Fruit fly (Drosophila melanogaster) whole organism, embryonic: ENCODE data around the gene CG5355.

ENCODE experiments used
- Atf3 ChIP-seq: fragments of 200-800 bp; sonication (Bioruptor generic); optimal IDR thresholded peaks from 3 replicates; lab custom pipeline; 2016; ENCODE audit warnings: missing biosample characterization, missing genetic modification characterization
- CG10267 ChIP-seq: fragments of 200-800 bp; sonication (Bioruptor generic); optimal IDR thresholded peaks from 2 replicates; lab custom pipeline; 2018; ENCODE audit warnings: missing biosample characterization, mild to moderate bottlenecking, missing genetic modification characterization, moderate library complexity
- CG10431 ChIP-seq: fragments of 200-800 bp; sonication (Bioruptor generic); optimal IDR thresholded peaks from 3 replicates; lab custom pipeline; 2018; ENCODE audit warnings: missing biosample characterization, mild to moderate bottlenecking, missing genetic modification characterization
- CG11560 ChIP-seq: fragments of 200-800 bp; sonication (Bioruptor generic); IDR thresholded peaks from 3 replicates; pipeline ENCODE4 v1.3.6; 2022; ENCODE audit warnings: missing biosample characterization, missing genetic modification characterization
- CG11696 ChIP-seq: fragments of 200-800 bp; sonication (Bioruptor generic); IDR thresholded peaks from 2 replicates; pipeline ENCODE4 v1.3.6; 2022; ENCODE audit warnings: missing biosample characterization, missing genetic modification characterization
- CG12155 ChIP-seq: fragments of 200-800 bp; sonication (Bioruptor generic); optimal IDR thresholded peaks from 3 replicates; lab custom pipeline; 2016; ENCODE audit warnings: missing biosample characterization, missing genetic modification characterization
- CG13287 ChIP-seq: fragments of 200-800 bp; sonication (Bioruptor generic); IDR thresholded peaks from 2 replicates; pipeline ENCODE4 v1.3.6; 2022; ENCODE audit warnings: missing biosample characterization, missing genetic modification characterization; ENCODE audit not compliant: partially characterized antibody
- CG14965 ChIP-seq: fragments of 200-800 bp; sonication (Bioruptor generic); optimal IDR thresholded peaks from 2 replicates; lab custom pipeline; 2016; ENCODE audit warnings: missing biosample characterization, missing genetic modification characterization, borderline replicate concordance
- CG15269 ChIP-seq: fragments of 200-800 bp; sonication (Bioruptor generic); optimal IDR thresholded peaks from 2 replicates; lab custom pipeline; 2018; ENCODE audit warnings: missing biosample characterization, mild to moderate bottlenecking, missing genetic modification characterization, moderate library complexity
- CG1529 ChIP-seq: fragments of 200-800 bp; sonication (Bioruptor generic); optimal IDR thresholded peaks from 3 replicates; lab custom pipeline; 2018; ENCODE audit warnings: missing biosample characterization, missing genetic modification characterization
- CG15479 ChIP-seq: fragments of 200-800 bp; sonication (Bioruptor generic); optimal IDR thresholded peaks from 3 replicates; lab custom pipeline; 2019; ENCODE audit warnings: missing biosample characterization, mild to moderate bottlenecking, missing genetic modification characterization, moderate library complexity
- CG1647 ChIP-seq: fragments of 200-800 bp; sonication (Bioruptor generic); optimal IDR thresholded peaks from 3 replicates; lab custom pipeline; 2016; ENCODE audit warnings: missing biosample characterization, missing genetic modification characterization
- CG1832 ChIP-seq: fragments of 200-800 bp; sonication (Bioruptor generic); optimal IDR thresholded peaks from 2 replicates; lab custom pipeline; 2017; ENCODE audit warnings: missing biosample characterization, mild to moderate bottlenecking, missing genetic modification characterization, inconsistent platforms
- CG2116 ChIP-seq: fragments of 200-800 bp; sonication (Bioruptor generic); optimal IDR thresholded peaks from 3 replicates; lab custom pipeline; 2018; ENCODE audit warnings: missing biosample characterization, mild to moderate bottlenecking, missing genetic modification characterization
- CG30020 ChIP-seq: fragments of 200-800 bp; optimal IDR thresholded peaks from 2 replicates; lab custom pipeline; 2019; ENCODE audit warnings: missing biosample characterization, mild to moderate bottlenecking, missing genetic modification characterization, moderate library complexity
- CG32772 ChIP-seq: fragments of 200-800 bp; sonication (Bioruptor generic); IDR thresholded peaks from 2 replicates; pipeline ENCODE4 v1.3.6; 2022; ENCODE audit warnings: missing biosample characterization, missing genetic modification characterization
- CG3281 ChIP-seq: fragments of 200-800 bp; sonication (Bioruptor generic); optimal IDR thresholded peaks from 3 replicates; lab custom pipeline; 2017; ENCODE audit warnings: missing biosample characterization, mild to moderate bottlenecking, missing genetic modification characterization
- CG34422 ChIP-seq: fragments of 200-800 bp; sonication (Bioruptor generic); IDR thresholded peaks from 3 replicates; pipeline ENCODE4 v1.3.6; 2022; ENCODE audit warnings: missing biosample characterization, missing genetic modification characterization
- CG3726 ChIP-seq: fragments of 200-800 bp; sonication (Bioruptor generic); IDR thresholded peaks from 3 replicates; pipeline ENCODE4, ENCODE4 v1.3.6; 2022; ENCODE audit warnings: missing biosample characterization, missing genetic modification characterization
- CG4404 ChIP-seq: fragments of 200-800 bp; sonication (Bioruptor generic); IDR thresholded peaks from 2 replicates; pipeline ENCODE4 v1.3.6; 2022; ENCODE audit warnings: missing biosample characterization, missing genetic modification characterization
- CG5953 ChIP-seq: fragments of 200-800 bp; sonication (Bioruptor generic); IDR thresholded peaks from 2 replicates; pipeline ENCODE4 v1.3.6; 2022; ENCODE audit warnings: missing biosample characterization, missing genetic modification characterization
- CG6654 ChIP-seq: fragments of 200-800 bp; sonication (Bioruptor generic); optimal IDR thresholded peaks from 2 replicates; lab custom pipeline; 2017; ENCODE audit warnings: missing biosample characterization, mild to moderate bottlenecking, missing genetic modification characterization
- CG7963 ChIP-seq: fragments of 200-800 bp; sonication (Bioruptor generic); IDR thresholded peaks from 3 replicates; pipeline ENCODE4 v1.3.6; 2022; ENCODE audit warnings: missing biosample characterization, missing genetic modification characterization; ENCODE audit not compliant: partially characterized antibody
- CG8290 ChIP-seq, 3 experiments: fragments of 200-800 bp; sonication (Bioruptor generic); optimal IDR thresholded peaks; 2 replicates each; lab custom pipeline; 2016 to 2019; ENCODE audit warnings: missing biosample characterization in 3 of 3, missing genetic modification characterization in 3 of 3, mild to moderate bottlenecking in 2 of 3, moderate library complexity in 1 of 3
- CG9797 ChIP-seq: fragments of 200-800 bp; sonication (Bioruptor generic); optimal IDR thresholded peaks from 3 replicates; lab custom pipeline; 2018; ENCODE audit warnings: missing biosample characterization, mild to moderate bottlenecking, missing genetic modification characterization
- Chrac-16 ChIP-seq: fragments of 200-800 bp; sonication (Bioruptor generic); optimal IDR thresholded peaks from 3 replicates; lab custom pipeline; 2016; ENCODE audit warnings: missing biosample characterization, missing genetic modification characterization
- CrebB ChIP-seq: fragments of 200-800 bp; sonication (Bioruptor generic); optimal IDR thresholded peaks from 3 replicates; lab custom pipeline; 2018; ENCODE audit warnings: missing biosample characterization, mild to moderate bottlenecking, missing genetic modification characterization
- Dbx ChIP-seq: fragments of 200-800 bp; sonication (Bioruptor generic); IDR thresholded peaks from 3 replicates; pipeline ENCODE4 v1.3.6; 2022; ENCODE audit warnings: missing biosample characterization, missing genetic modification characterization
- Dref ChIP-seq: fragments of 200-800 bp; sonication (Bioruptor generic); IDR thresholded peaks from 2 replicates; pipeline ENCODE4 v1.3.6; 2022; ENCODE audit warnings: missing biosample characterization, missing genetic modification characterization
- HLH4C ChIP-seq: fragments of 200-800 bp; sonication (Bioruptor generic); IDR thresholded peaks from 3 replicates; pipeline ENCODE4 v1.3.6; 2022; ENCODE audit warnings: missing biosample characterization, missing genetic modification characterization; ENCODE audit not compliant: partially characterized antibody
- Med ChIP-seq: fragments of 200-800 bp; sonication (Bioruptor generic); peaks from one replicate; lab custom pipeline; 2016; ENCODE audit warnings: missing biosample characterization, missing genetic modification characterization, mild to moderate bottlenecking, inconsistent platforms, moderate library complexity
- Neu2 ChIP-seq: fragments of 200-800 bp; sonication (Bioruptor generic); optimal IDR thresholded peaks from 3 replicates; lab custom pipeline; 2016; ENCODE audit warnings: missing biosample characterization, missing genetic modification characterization, borderline replicate concordance
- Opbp ChIP-seq: fragments of 200-800 bp; sonication (Bioruptor generic); IDR thresholded peaks from 3 replicates; pipeline ENCODE4 v1.3.6; 2022; ENCODE audit warnings: missing biosample characterization, missing genetic modification characterization; ENCODE audit not compliant: partially characterized antibody
- YL-1 ChIP-seq: fragments of 200-800 bp; sonication (Bioruptor generic); optimal IDR thresholded peaks from 3 replicates; lab custom pipeline; 2017; ENCODE audit warnings: missing biosample characterization, mild to moderate bottlenecking, missing genetic modification characterization
- amos ChIP-seq: fragments of 200-800 bp; sonication (Bioruptor generic); IDR thresholded peaks from 2 replicates; pipeline ENCODE4 v1.3.6; 2022; ENCODE audit warnings: missing biosample characterization, missing genetic modification characterization; ENCODE audit not compliant: partially characterized antibody
- ato ChIP-seq: fragments of 200-800 bp; sonication (Bioruptor generic); IDR thresholded peaks from 2 replicates; pipeline ENCODE4 v1.3.6; 2022; ENCODE audit warnings: missing biosample characterization, missing genetic modification characterization; ENCODE audit not compliant: partially characterized antibody
- chinmo ChIP-seq: fragments of 200-800 bp; sonication (Bioruptor generic); IDR thresholded peaks from 4 replicates; pipeline ENCODE4 v1.3.6; 2022; ENCODE audit warnings: missing biosample characterization, missing genetic modification characterization; ENCODE audit not compliant: partially characterized antibody
- exex ChIP-seq: fragments of 200-800 bp; sonication (Bioruptor generic); optimal IDR thresholded peaks from 4 replicates; lab custom pipeline; 2018; ENCODE audit warnings: missing biosample characterization, mild to moderate bottlenecking, missing genetic modification characterization, moderate library complexity
- h ChIP-seq: fragments of >200 bp; optimal IDR thresholded peaks from 2 replicates; lab custom pipeline; 2017
- hb ChIP-seq: fragments of 200-800 bp; sonication (Bioruptor generic); IDR thresholded peaks from 3 replicates; pipeline ENCODE4 v1.3.6; 2022; ENCODE audit warnings: missing biosample characterization, missing genetic modification characterization; ENCODE audit not compliant: partially characterized antibody
- pb ChIP-seq: fragments of 200-800 bp; sonication (Bioruptor generic); optimal IDR thresholded peaks from 3 replicates; lab custom pipeline; 2016; ENCODE audit warnings: missing biosample characterization, missing genetic modification characterization
- pfk ChIP-seq: fragments of 200-800 bp; sonication (Bioruptor generic); optimal IDR thresholded peaks from 2 replicates; lab custom pipeline; 2018; ENCODE audit warnings: missing biosample characterization, mild to moderate bottlenecking, missing genetic modification characterization, moderate library complexity
- sna ChIP-seq: fragments of 200-800 bp; sonication (Bioruptor generic); IDR thresholded peaks from 2 replicates; pipeline ENCODE4 v1.3.6; 2022; ENCODE audit warnings: missing biosample characterization, missing genetic modification characterization; ENCODE audit not compliant: partially characterized antibody
- sob ChIP-seq: fragments of 200-800 bp; sonication (Bioruptor generic); IDR thresholded peaks from 2 replicates; pipeline ENCODE4 v1.3.6; 2022; ENCODE audit warnings: missing biosample characterization, missing genetic modification characterization
- tin ChIP-seq: fragments of 200-800 bp; sonication (Bioruptor generic); optimal IDR thresholded peaks from 3 replicates; lab custom pipeline; 2016; ENCODE audit warnings: missing biosample characterization, missing genetic modification characterization
- vvl ChIP-seq: fragments of 200-800 bp; sonication (Bioruptor generic); IDR thresholded peaks from 2 replicates; pipeline ENCODE4 v1.3.6; 2022; ENCODE audit warnings: missing biosample characterization, missing genetic modification characterization
- wor ChIP-seq: fragments of 200-800 bp; sonication (Bioruptor generic); IDR thresholded peaks from 2 replicates; pipeline ENCODE4 v1.3.6; 2022; ENCODE audit warnings: missing biosample characterization, missing genetic modification characterization

CG5355 gene

dm6 chr2L:10426534-10427048 lies 13.3 kb upstream of the CG5355 start, which contains the start of the genes SmB and KdelR (continued):
- TF ChIP-seq Dbx: no peak
- peak; percentile 20 for TF ChIP-seq CG10431 (GFP tag; lab: Kevin White, UChicago)
- TF ChIP-seq HLH4C (GFP tag; lab: Robert Waterston, UW): peak; percentile 96
- TF ChIP-seq ato (GFP tag; lab: Robert Waterston, UW): peak; percentile 68
- peak; percentile 25 for TF ChIP-seq pfk (GFP tag; lab: Kevin White, UChicago)
- peak; percentile 73 for TF ChIP-seq CG10267 (tag; lab: Kevin White, UChicago)
- TF ChIP-seq CG30020 (tag; lab: Kevin White, UChicago): peak; percentile 91
- TF ChIP-seq chinmo: peak; percentile 61; the same call in 1 of the 4 replicates
- peak; percentile 31 for TF ChIP-seq Atf3 (GFP tag; lab: Kevin White, UChicago)
- TF ChIP-seq exex (tag; lab: Kevin White, UChicago): peak; percentile 19
- TF ChIP-seq CG11696 (GFP tag; lab: Robert Waterston, UW): no peak
- TF ChIP-seq CG11560 (tag; lab: Robert Waterston, UW): peak; percentile 98
- no peak for TF ChIP-seq CG3281
- peak; percentile 7 for TF ChIP-seq Chrac-16 (GFP tag; lab: Kevin White, UChicago)
- TF ChIP-seq CG1647 (GFP tag; lab: Kevin White, UChicago): no peak
- no peak for TF ChIP-seq sob (GFP tag; lab: Robert Waterston, UW)
- peak; percentile 58; the same call in 1 of the 3 replicates for TF ChIP-seq CG34422
- TF ChIP-seq YL-1: peak; percentile 89
- peak; percentile 89 for TF ChIP-seq sna (GFP tag; lab: Robert Waterston, UW)
- TF ChIP-seq CG15269 (tag; lab: Kevin White, UChicago): no peak
- peak; percentile 56 for TF ChIP-seq CG9797 (GFP tag; lab: Kevin White, UChicago)
- TF ChIP-seq vvl (GFP tag; lab: Robert Waterston, UW): 0 out of 2 replicates have a peak, but pooled peaks have one; percentile 6
- TF ChIP-seq wor: no peak
- TF ChIP-seq Neu2 (GFP tag; lab: Kevin White, UChicago): no peak

- TF ChIP-seq CG4404 (GFP tag; lab: Robert Waterston, UW) (0 out of 2 replicates have a peak, but pooled peaks have one; percentile 13), h (lab: Kevin White, UChicago) (no peak), CrebB (tag; lab: Kevin White, UChicago) (no peak), Med (GFP tag; lab: Kevin White, UChicago) (peak; percentile 62), CG1832 (peak; percentile 9), CG32772 (GFP tag; lab: Robert Waterston, UW) (no peak), CG5953 (GFP tag; lab: Robert Waterston, UW) (0 out of 2 replicates have a peak, but pooled peaks have one; percentile 12), CG14965 (GFP tag; lab: Kevin White, UChicago) (peak; percentile 6), CG13287 (no peak), CG7963 (GFP tag; lab: Robert Waterston, UW) (no peak), CG3726 (GFP tag; lab: Robert Waterston, UW) (0 out of 3 replicates have a peak, but pooled peaks have one; percentile 16), Opbp (GFP tag; lab: Robert Waterston, UW) (0 out of 3 replicates have a peak, but pooled peaks have one; percentile 4), CG11560 (tag; lab: Robert Waterston, UW) (peak; percentile 43; the same call in 1 of the 3 replicates), ato (GFP tag; lab: Robert Waterston, UW) (0 out of 2 replicates have a peak, but pooled peaks have one; percentile 13), amos (GFP tag; lab: Robert Waterston, UW) (0 out of 2 replicates have a peak, but pooled peaks have one; percentile 16), tin (GFP tag; lab: Kevin White, UChicago) (no peak), CG2116 (GFP tag; lab: Kevin White, UChicago) (no peak), pb (GFP tag; lab: Kevin White, UChicago) (no peak), CG12155 (no peak), CG15479 (GFP tag; lab: Kevin White, UChicago) (no peak), CG6654 (GFP tag; lab: Kevin White, UChicago) (no peak), Dref (GFP tag; lab: Robert Waterston, UW) (0 out of 2 replicates have a peak, but pooled peaks have one; percentile 6), CG1529 (GFP tag; lab: Kevin White, UChicago) (no peak), hb (GFP tag; lab: Robert Waterston, UW) (peak; percentile 55; the same call in 1 of the 3 replicates), CG34422 (no peak), CG8290 (GFP tag; optimal IDR thresholded peaks at IDR 0.05; lab: Kevin White, UChicago) (no peak), CG8290 (tag; optimal IDR thresholded peaks at IDR 0.05; lab: Kevin White, UChicago) (no peak)
Measured at dm6 chr2L:10425599-10425998, 12.3 kb upstream of the CG5355 start.
